Worm (Caenorhabditis elegans) whole organism, L3 larva: ENCODE results near the gene Y46G5A.38.
A peak's percentile ranks its signal among the peaks of the same experiment; 100 is the strongest.

ENCODE experiments used
- R02D3.7 ChIP-seq: fragments of 150-350 bp; optimal IDR thresholded peaks from 2 replicates; lab custom pipeline; 2014; ENCODE audit warnings: missing biosample characterization, missing genetic modification characterization
- ZK546.5 ChIP-seq: sonication (generic microtip); optimal IDR thresholded peaks from 2 replicates; lab custom pipeline; 2017; ENCODE audit warnings: missing biosample characterization, missing genetic modification characterization
- aly-2 ChIP-seq: fragments of 150-350 bp; optimal IDR thresholded peaks from 2 replicates; lab custom pipeline; 2014; ENCODE audit warnings: missing biosample characterization, missing genetic modification characterization
- ama-1 ChIP-seq: fragments of 150-350 bp; optimal IDR thresholded peaks from 2 replicates; lab custom pipeline; 2018
- ceh-16 ChIP-seq: sonication (generic microtip); optimal IDR thresholded peaks from 2 replicates; lab custom pipeline; 2017; ENCODE audit warnings: missing biosample characterization, missing genetic modification characterization
- ceh-82 ChIP-seq: fragments of 150-350 bp; optimal IDR thresholded peaks from 2 replicates; lab custom pipeline; 2014; ENCODE audit warnings: missing biosample characterization, missing genetic modification characterization
- ceh-9 ChIP-seq: sonication (generic microtip); optimal IDR thresholded peaks from 2 replicates; lab custom pipeline; 2018; ENCODE audit warnings: missing biosample characterization, missing genetic modification characterization
- daf-12 ChIP-seq: fragments of 150-350 bp; optimal IDR thresholded peaks from 2 replicates; lab custom pipeline; 2014; ENCODE audit warnings: missing biosample characterization, missing genetic modification reagents, missing genetic modification characterization
- egl-27 ChIP-seq: sonication (generic microtip); optimal IDR thresholded peaks from 4 replicates; lab custom pipeline; 2017; ENCODE audit warnings: missing biosample characterization, missing genetic modification reagents, missing genetic modification characterization
- elt-1 ChIP-seq: fragments of 150-350 bp; optimal IDR thresholded peaks from 2 replicates; lab custom pipeline; 2014; ENCODE audit warnings: missing biosample characterization, missing genetic modification characterization
- elt-2 ChIP-seq: sonication (generic microtip); optimal IDR thresholded peaks from 2 replicates; lab custom pipeline; 2016; ENCODE audit warnings: missing genetic modification reagents, mild to moderate bottlenecking, missing genetic modification characterization, missing compliant biosample characterization
- elt-3 ChIP-seq, 3 experiments: fragments of 150-350 bp in 1 of 3; sonication (generic microtip) in 2 of 3; optimal IDR thresholded peaks; 2 replicates in 2 of 3; 4 replicates in 1 of 3; lab custom pipeline; 2014 to 2017; ENCODE audit warnings: missing biosample characterization in 3 of 3, missing genetic modification characterization in 3 of 3
- fkh-10 ChIP-seq: sonication (generic microtip); optimal IDR thresholded peaks from 2 replicates; lab custom pipeline; 2017; ENCODE audit warnings: missing biosample characterization, missing genetic modification reagents, missing genetic modification characterization
- fos-1 ChIP-seq: fragments of 150-350 bp; optimal IDR thresholded peaks from 2 replicates; lab custom pipeline; 2014; ENCODE audit warnings: missing biosample characterization, missing genetic modification characterization
- hmg-11 ChIP-seq: sonication (generic microtip); optimal IDR thresholded peaks from 2 replicates; lab custom pipeline; 2016; ENCODE audit warnings: missing genetic modification characterization, missing compliant biosample characterization
- jun-1 ChIP-seq: fragments of 150-350 bp; optimal IDR thresholded peaks from 2 replicates; lab custom pipeline; 2014; ENCODE audit warnings: missing biosample characterization, missing genetic modification reagents, missing genetic modification characterization
- lin-15B ChIP-seq: fragments of 150-350 bp; optimal IDR thresholded peaks from 2 replicates; lab custom pipeline; 2014; ENCODE audit warnings: missing biosample characterization, missing genetic modification characterization
- lin-39 ChIP-seq: fragments of 150-350 bp; optimal IDR thresholded peaks from 2 replicates; lab custom pipeline; 2018; ENCODE audit warnings: missing biosample characterization, missing genetic modification reagents, missing genetic modification characterization
- lsy-12 ChIP-seq: sonication (generic microtip); optimal IDR thresholded peaks from 2 replicates; lab custom pipeline; 2016; ENCODE audit warnings: mild to moderate bottlenecking, missing genetic modification characterization, missing compliant biosample characterization
- nfya-1 ChIP-seq: sonication (generic microtip); optimal IDR thresholded peaks from 2 replicates; lab custom pipeline; 2017; ENCODE audit warnings: missing genetic modification characterization, mild to moderate bottlenecking, missing compliant biosample characterization, antibody characterized with exemption, moderate library complexity; ENCODE audit not compliant: insufficient read depth
- nhr-11 ChIP-seq: fragments of 150-350 bp; optimal IDR thresholded peaks from 2 replicates; lab custom pipeline; 2014; ENCODE audit warnings: missing biosample characterization, missing genetic modification characterization
- nhr-12 ChIP-seq: fragments of 150-350 bp; optimal IDR thresholded peaks from 2 replicates; lab custom pipeline; 2014; ENCODE audit warnings: missing biosample characterization, missing genetic modification characterization
- nhr-25 ChIP-seq: sonication (generic microtip); optimal IDR thresholded peaks from 2 replicates; lab custom pipeline; 2017; ENCODE audit warnings: missing biosample characterization, missing genetic modification characterization
- nhr-28 ChIP-seq: fragments of 150-350 bp; optimal IDR thresholded peaks from 2 replicates; lab custom pipeline; 2014; ENCODE audit warnings: missing biosample characterization, missing genetic modification characterization
- nhr-43 ChIP-seq: sonication (generic microtip); optimal IDR thresholded peaks from 2 replicates; lab custom pipeline; 2016; ENCODE audit warnings: mild to moderate bottlenecking, missing genetic modification characterization, missing compliant biosample characterization; ENCODE audit not compliant: poor library complexity, severe bottlenecking
- nhr-76 ChIP-seq: fragments of 150-350 bp; sonication (generic microtip); optimal IDR thresholded peaks from 5 replicates; lab custom pipeline; 2014; ENCODE audit warnings: missing biosample characterization, missing genetic modification characterization
- pha-4 ChIP-seq: fragments of 150-350 bp; optimal IDR thresholded peaks from 2 replicates; lab custom pipeline; 2014; ENCODE audit warnings: missing biosample characterization, missing genetic modification reagents, missing genetic modification characterization
- pqm-1 ChIP-seq: fragments of 150-350 bp; optimal IDR thresholded peaks from 2 replicates; lab custom pipeline; 2017; ENCODE audit warnings: missing biosample characterization, missing genetic modification characterization, inconsistent platforms
- tbx-2 ChIP-seq: sonication (generic microtip); optimal IDR thresholded peaks from 2 replicates; lab custom pipeline; 2016; ENCODE audit warnings: mild to moderate bottlenecking, missing genetic modification characterization, missing compliant biosample characterization
- unc-39 ChIP-seq: sonication (generic microtip); optimal IDR thresholded peaks from 4 replicates; lab custom pipeline; 2017; ENCODE audit warnings: missing biosample characterization, missing genetic modification characterization
- unc-62 ChIP-seq: fragments of 150-350 bp; sonication (generic microtip); optimal IDR thresholded peaks from 4 replicates; lab custom pipeline; 2014; ENCODE audit warnings: missing biosample characterization, missing genetic modification reagents, missing genetic modification characterization
- ztf-11 ChIP-seq: fragments of 150-350 bp; optimal IDR thresholded peaks from 2 replicates; lab custom pipeline; 2014; ENCODE audit warnings: missing biosample characterization, missing genetic modification characterization
- ztf-4 ChIP-seq: fragments of 150-350 bp; optimal IDR thresholded peaks from 2 replicates; lab custom pipeline; 2014; ENCODE audit warnings: missing biosample characterization, missing genetic modification characterization

Y46G5A.38 gene

DNA sequence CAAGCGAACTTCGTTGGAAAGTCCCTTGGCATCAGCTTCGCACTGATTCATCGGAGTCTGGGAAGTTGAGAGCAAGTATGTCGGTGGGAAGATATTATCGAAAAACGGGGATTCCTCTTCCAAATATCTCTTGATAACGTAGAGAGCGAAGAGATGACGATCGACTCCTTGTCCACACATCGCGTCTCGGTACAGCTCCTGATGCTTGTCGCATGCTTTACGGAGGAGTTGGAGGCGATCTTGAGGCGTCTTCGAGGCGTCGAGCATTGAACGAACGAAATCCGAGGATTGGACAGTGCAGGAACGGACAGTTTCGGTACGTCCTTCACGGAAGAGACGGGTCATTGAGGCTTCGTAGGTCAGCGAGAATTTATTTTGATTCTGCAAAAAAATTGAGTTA, 37.4 kb upstream of the Y46G5A.38 start:
- TF ChIP-seq nfya-1 = no peak
- TF ChIP-seq nhr-25 = no peak
- no peak for TF ChIP-seq nhr-12
- no peak for TF ChIP-seq ztf-4 (tag; lab: Kevin White, UChicago)
- no peak for TF ChIP-seq lsy-12
- no peak for TF ChIP-seq hmg-11 (tag; lab: Kevin White, UChicago)
- TF ChIP-seq fkh-10 (GFP tag; lab: Kevin White, UChicago) = no peak
- no peak for TF ChIP-seq nhr-11 (tag; lab: Kevin White, UChicago)
- no peak for TF ChIP-seq nhr-28 (tag; lab: Kevin White, UChicago)
- TF ChIP-seq daf-12 (tag; lab: Kevin White, UChicago) = no peak
- no peak for TF ChIP-seq unc-39
- TF ChIP-seq egl-27 = no peak
- TF ChIP-seq ZK546.5 = no peak

DNA sequence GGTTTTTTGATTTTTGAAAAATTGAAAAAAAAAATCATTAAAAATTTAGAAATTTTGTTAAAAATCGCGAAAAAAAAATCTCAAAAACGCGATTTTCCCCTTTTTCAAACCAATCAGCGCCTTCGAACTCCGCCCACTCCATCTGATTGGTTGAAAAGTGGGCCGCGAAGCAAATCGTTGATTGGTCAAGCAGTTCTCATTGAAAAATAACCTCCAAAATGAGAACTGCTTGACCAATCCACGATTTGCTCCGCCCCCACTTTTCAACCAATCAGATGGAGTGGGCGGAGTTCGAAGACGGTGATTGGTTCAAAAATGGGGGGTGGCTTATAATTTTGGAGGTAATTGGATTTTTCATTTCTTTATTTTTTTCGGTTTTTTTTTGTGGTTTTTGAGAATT, 36.5 kb upstream of the Y46G5A.38 start:
- TF ChIP-seq ceh-82 (tag; lab: Kevin White, UChicago) (no peak), nfya-1 (peak; percentile 98)

DNA sequence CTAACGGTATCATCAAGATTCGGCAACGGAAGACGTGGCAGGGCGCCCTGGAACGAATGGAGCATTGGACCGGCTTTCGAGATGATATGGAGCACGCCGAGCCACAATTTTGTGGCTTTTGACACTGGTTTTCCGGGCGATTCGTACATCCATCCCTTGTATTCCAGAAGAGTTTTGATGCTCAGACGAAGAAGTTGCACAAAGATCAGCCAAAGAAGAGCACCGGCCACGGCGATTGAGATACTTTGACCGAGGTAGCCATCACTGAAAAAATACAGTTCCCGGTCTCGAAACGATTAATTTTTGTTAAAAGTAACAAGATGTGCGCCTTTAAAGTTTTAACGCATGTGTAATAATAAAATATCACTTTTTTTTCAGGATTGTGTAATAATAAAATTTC, 31.7 kb upstream of the Y46G5A.38 start:
- TF ChIP-seq nfya-1 = no peak
- TF ChIP-seq fos-1 (tag; lab: Kevin White, UChicago) = no peak
- no peak for TF ChIP-seq ZK546.5
- no peak for TF ChIP-seq daf-12 (tag; lab: Kevin White, UChicago)
- no peak for TF ChIP-seq elt-3 (tag; optimal IDR thresholded peaks at IDR 0.05; lab: Kevin White, UChicago)
- peak; percentile 37 for TF ChIP-seq nhr-43 (tag; lab: Kevin White, UChicago)
- TF ChIP-seq tbx-2 (tag; lab: Kevin White, UChicago) = peak; percentile 3
- TF ChIP-seq ztf-11 (tag; lab: Kevin White, UChicago) = no peak
- TF ChIP-seq lin-39 = no peak
- no peak for TF ChIP-seq R02D3.7 (tag; lab: Kevin White, UChicago)
- no peak for TF ChIP-seq elt-1 (tag; lab: Kevin White, UChicago)
- TF ChIP-seq aly-2 (tag; lab: Kevin White, UChicago) = no peak
- TF ChIP-seq lsy-12 = peak; percentile 47
- no peak for TF ChIP-seq ceh-9
- no peak for TF ChIP-seq nhr-76 (tag; lab: Kevin White, UChicago)

DNA sequence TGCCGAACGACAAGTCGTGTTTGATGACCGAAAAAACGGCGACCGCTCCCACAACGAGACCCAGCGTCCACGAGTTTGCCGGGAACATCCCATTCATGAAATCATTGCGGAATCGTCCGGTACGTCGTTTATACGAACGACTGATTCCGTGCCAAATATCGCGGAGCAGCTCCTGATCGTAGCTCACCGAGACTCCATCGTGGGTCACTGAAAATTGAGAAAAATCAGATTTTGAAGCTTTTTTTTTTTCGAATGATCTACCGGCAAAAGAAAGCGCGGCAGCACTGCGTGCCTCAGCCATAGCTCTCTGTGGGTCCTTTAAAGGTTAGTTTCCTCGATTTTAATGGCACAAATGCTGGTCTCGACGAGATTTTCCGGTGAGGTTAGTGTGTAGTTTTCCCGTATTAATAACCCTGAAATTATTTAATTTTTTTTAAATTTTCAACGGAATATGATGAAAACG, 30.8 kb upstream of the Y46G5A.38 start, which contains the start of gene cpt-1:
Gene cpt-1, minus strand, starts transcription at position 413 of the 463 bp plus-strand sequence.
- TF ChIP-seq unc-62 (GFP tag; lab: Kevin White, UChicago) (no peak), nhr-28 (tag; lab: Kevin White, UChicago) (no peak), ama-1 (lab: Kevin White, UChicago) (peak; percentile 12), nhr-43 (tag; lab: Kevin White, UChicago) (peak; percentile 23), elt-2 (tag; lab: Kevin White, UChicago) (peak; percentile 36), aly-2 (tag; lab: Kevin White, UChicago) (no peak)

DNA sequence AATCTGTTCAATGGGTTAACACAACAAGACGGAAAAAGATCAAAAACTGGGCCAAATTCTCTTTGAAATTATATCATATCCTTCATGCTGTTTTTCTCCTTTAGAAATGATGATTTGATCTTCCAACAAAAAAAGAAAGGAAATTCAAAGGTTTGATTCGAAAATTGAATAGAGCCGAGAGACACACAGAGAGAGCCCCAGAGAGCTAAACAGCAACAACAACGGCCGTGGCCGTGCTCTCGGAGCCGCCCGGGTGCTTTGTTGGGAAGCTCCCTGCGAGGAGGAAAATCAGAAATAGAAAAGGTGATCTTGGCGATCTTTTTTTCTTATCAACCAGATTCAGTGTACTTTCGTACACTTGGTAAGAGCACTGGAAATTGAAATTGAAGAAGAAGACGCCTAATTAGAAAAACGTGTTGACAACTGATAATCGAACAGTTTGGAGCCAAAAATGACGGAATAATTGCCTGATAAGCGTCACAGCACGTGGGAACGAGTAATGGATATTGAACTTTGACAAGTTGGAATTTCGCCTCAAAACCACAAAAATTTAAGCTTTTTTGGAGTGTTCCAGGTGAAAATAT, 29.5 kb upstream of the Y46G5A.38 start:
- TF ChIP-seq nhr-43 (tag; lab: Kevin White, UChicago) (peak; percentile 16), fkh-10 (GFP tag; lab: Kevin White, UChicago) (peak; percentile 34), ztf-11 (tag; lab: Kevin White, UChicago) (no peak), hmg-11 (tag; lab: Kevin White, UChicago) (peak; percentile 9), egl-27 (no peak), elt-3 (tag; optimal IDR thresholded peaks at IDR 0.05; lab: Kevin White, UChicago) (no peak), ama-1 (lab: Kevin White, UChicago) (peak; percentile 78), fos-1 (tag; lab: Kevin White, UChicago) (no peak), ceh-16 (tag; lab: Kevin White, UChicago) (no peak), nhr-12 (no peak), pqm-1 (tag; lab: Kevin White, UChicago) (peak; percentile 94), pha-4 (peak; percentile 54), elt-2 (tag; lab: Kevin White, UChicago) (peak; percentile 88), nfya-1 (peak; percentile 6), unc-62 (GFP tag; lab: Kevin White, UChicago) (no peak), elt-1 (tag; lab: Kevin White, UChicago) (no peak), lin-15B (tag; lab: Kevin White, UChicago) (peak; percentile 8), jun-1 (tag; lab: Kevin White, UChicago) (peak; percentile 57)
- TF ChIP-seq, all 47 proteins: peak for 10
